Fruit fly (Drosophila melanogaster): ENCODE measurements around the gene CG3457.

Gene CG3457

dm6 chrX:2146574-2146973 lies 41.0 kb upstream of the CG3457 start:
- no peak for TF ChIP-seq CrebA (GFP tag; optimal IDR thresholded peaks at IDR 0.05; ENCODE audit: borderline replicate concordance)
- no peak for TF ChIP-seq psq (GFP tag; optimal IDR thresholded peaks at IDR 0.05)
- no peak for TF ChIP-seq sage (GFP tag; optimal IDR thresholded peaks at IDR 0.05)

dm6 chrX:2147475-2147874 lies 40.1 kb upstream of the CG3457 start:
- TF ChIP-seq GATAd (GFP tag; optimal IDR thresholded peaks at IDR 0.05) (no peak), sage (GFP tag; optimal IDR thresholded peaks at IDR 0.05) (no peak), psq (GFP tag; optimal IDR thresholded peaks at IDR 0.05) (no peak), tai (GFP tag; optimal IDR thresholded peaks at IDR 0.05) (no peak), brk (GFP tag; optimal IDR thresholded peaks at IDR 0.05) (no peak), CG9705 (GFP tag; optimal IDR thresholded peaks at IDR 0.05) (no peak), fru (GFP tag; optimal IDR thresholded peaks at IDR 0.05) (no peak), Abd-B (GFP tag; optimal IDR thresholded peaks at IDR 0.05) (no peak), h (GFP tag; optimal IDR thresholded peaks at IDR 0.05) (no peak), Dif (GFP tag; optimal IDR thresholded peaks at IDR 0.05; ENCODE audit: partially characterized antibody) (no peak), Rel (GFP tag; optimal IDR thresholded peaks at IDR 0.05) (no peak), Rel (tag; optimal IDR thresholded peaks at IDR 0.05) (no peak), Hr83 (GFP tag; optimal IDR thresholded peaks at IDR 0.05; ENCODE audit: poor library complexity, severe bottlenecking) (no peak), ey (GFP tag; optimal IDR thresholded peaks at IDR 0.05) (no peak), usp (GFP tag; optimal IDR thresholded peaks at IDR 0.05) (no peak), N (GFP tag; optimal IDR thresholded peaks at IDR 0.05) (no peak), Hnf4 (GFP tag; optimal IDR thresholded peaks at IDR 0.05) (no peak), sv (GFP tag; optimal IDR thresholded peaks at IDR 0.05) (no peak), Vsx2 (GFP tag; optimal IDR thresholded peaks at IDR 0.05; ENCODE audit: partially characterized antibody) (no peak), Sp1 (GFP tag; optimal IDR thresholded peaks at IDR 0.05) (no peak)

- TF ChIP-seq usp (GFP tag; optimal IDR thresholded peaks at IDR 0.05) (no peak), sage (GFP tag; optimal IDR thresholded peaks at IDR 0.05) (no peak)
These were observed 38.9 kb upstream of the CG3457 start for dm6 chrX:2148671-2149070.

dm6 chrX:2149478-2149877 lies 38.1 kb upstream of the CG3457 start, which contains the start of gene bcn92:
TSS of gene bcn92 (minus strand) at chrX:2149647.
- TF ChIP-seq h (GFP tag; optimal IDR thresholded peaks at IDR 0.05) (peak; percentile 41), CG32264 (GFP tag; optimal IDR thresholded peaks at IDR 0.05) (no peak), foxo (GFP tag; optimal IDR thresholded peaks at IDR 0.05) (peak in 1 of 2 experiments; percentile 42), ey (GFP tag; optimal IDR thresholded peaks at IDR 0.05) (peak; percentile 46), Hnf4 (GFP tag; optimal IDR thresholded peaks at IDR 0.05) (no peak), Abd-B (GFP tag; optimal IDR thresholded peaks at IDR 0.05) (no peak), Dif (GFP tag; optimal IDR thresholded peaks at IDR 0.05; ENCODE audit: partially characterized antibody) (no peak), Rel (GFP tag; optimal IDR thresholded peaks at IDR 0.05) (no peak), Rel (tag; optimal IDR thresholded peaks at IDR 0.05) (peak; percentile 12), woc (GFP tag; optimal IDR thresholded peaks at IDR 0.05) (peak; percentile 87), GATAd (GFP tag; optimal IDR thresholded peaks at IDR 0.05) (no peak), Myc (optimal IDR thresholded peaks at IDR 0.05) (peak; percentile 5), rgr (GFP tag; optimal IDR thresholded peaks at IDR 0.05) (peak; percentile 43), sv (GFP tag; optimal IDR thresholded peaks at IDR 0.05) (peak; percentile 46), br (GFP tag; optimal IDR thresholded peaks at IDR 0.05) (peak; percentile 29), tai (GFP tag; optimal IDR thresholded peaks at IDR 0.05) (no peak), Hr83 (GFP tag; optimal IDR thresholded peaks at IDR 0.05; ENCODE audit: poor library complexity, severe bottlenecking) (peak; percentile 21), Sp1 (GFP tag; optimal IDR thresholded peaks at IDR 0.05) (peak; percentile 36), Jra (GFP tag; optimal IDR thresholded peaks at IDR 0.05) (peak; percentile 51), fru (GFP tag; optimal IDR thresholded peaks at IDR 0.05) (peak; percentile 37), OdsH (GFP tag; optimal IDR thresholded peaks at IDR 0.05) (peak; percentile 21), HLH106 (tag; optimal IDR thresholded peaks at IDR 0.05) (peak; percentile 36)

dm6 chrX:2155868-2156267 lies 31.8 kb upstream of the CG3457 start:
- TF ChIP-seq woc (GFP tag; optimal IDR thresholded peaks at IDR 0.05) = no peak
- no peak for TF ChIP-seq CG9705 (GFP tag; optimal IDR thresholded peaks at IDR 0.05)
- TF ChIP-seq fru (GFP tag; optimal IDR thresholded peaks at IDR 0.05) = peak; percentile 30
- no peak for TF ChIP-seq Jra (GFP tag; optimal IDR thresholded peaks at IDR 0.05)
- no peak for TF ChIP-seq Hr83 (GFP tag; optimal IDR thresholded peaks at IDR 0.05; ENCODE audit: poor library complexity, severe bottlenecking)
- peak; percentile 12 for TF ChIP-seq Dif (GFP tag; optimal IDR thresholded peaks at IDR 0.05; ENCODE audit: partially characterized antibody)
- TF ChIP-seq ey (GFP tag; optimal IDR thresholded peaks at IDR 0.05) = no peak
- TF ChIP-seq brk (GFP tag; optimal IDR thresholded peaks at IDR 0.05) = no peak
- TF ChIP-seq usp (GFP tag; optimal IDR thresholded peaks at IDR 0.05) = no peak
- TF ChIP-seq dmrt93B (GFP tag; optimal IDR thresholded peaks at IDR 0.05) = no peak
- peak; percentile 24 for TF ChIP-seq N (GFP tag; optimal IDR thresholded peaks at IDR 0.05)
- TF ChIP-seq foxo (GFP tag; optimal IDR thresholded peaks at IDR 0.05) = peak in 1 of 2 experiments; percentile 21
- peak; percentile 5 for TF ChIP-seq psq (GFP tag; optimal IDR thresholded peaks at IDR 0.05)
- no peak for TF ChIP-seq jim (GFP tag; optimal IDR thresholded peaks at IDR 0.05)
- TF ChIP-seq Abd-B (GFP tag; optimal IDR thresholded peaks at IDR 0.05) = no peak
- peak; percentile 7 for TF ChIP-seq h (GFP tag; optimal IDR thresholded peaks at IDR 0.05)
- TF ChIP-seq rgr (GFP tag; optimal IDR thresholded peaks at IDR 0.05) = peak; percentile 4
